Fruit fly (Drosophila melanogaster): ENCODE results near the gene Ilp2.

The Ilp2 gene

dm6 chr3L:9836524-9837047, 37.1 kb downstream of the Ilp2 start, which contains the start of gene I-2 (continued):
- TF ChIP-seq CG15696 (tag; optimal IDR thresholded peaks at IDR 0.05) (no peak), C15 (GFP tag; IDR thresholded peaks at IDR 0.05) (no peak), chm (GFP tag; IDR thresholded peaks at IDR 0.05) (0 out of 2 replicates have a peak, but pooled peaks have one; percentile 28), Oaz (GFP tag; IDR thresholded peaks at IDR 0.05) (no peak), CG34224 (GFP tag; IDR thresholded peaks at IDR 0.05; ENCODE audit: partially characterized antibody) (peak; percentile 82), CG4360 (GFP tag; IDR thresholded peaks at IDR 0.05) (no peak), Dek (tag; optimal IDR thresholded peaks at IDR 0.05) (peak; percentile 10), CG9932 (GFP tag; IDR thresholded peaks at IDR 0.05) (peak; percentile 70), so (GFP tag; IDR thresholded peaks at IDR 0.05) (no peak), hkb (optimal IDR thresholded peaks at IDR 0.05) (no peak), hkb (GFP tag; IDR thresholded peaks at IDR 0.05) (no peak), chinmo (GFP tag; IDR thresholded peaks at IDR 0.05; ENCODE audit: partially characterized antibody) (peak; percentile 61; the same call in 1 of the 4 replicates), gfzf (GFP tag; optimal IDR thresholded peaks at IDR 0.05) (peak; percentile 51), CG10959 (GFP tag; IDR thresholded peaks at IDR 0.05) (no peak), sd (tag; optimal IDR thresholded peaks at IDR 0.05) (peak; percentile 55), Scr (GFP tag; IDR thresholded peaks at IDR 0.05; ENCODE audit: partially characterized antibody) (peak; percentile 86), CG3995 (GFP tag; optimal IDR thresholded peaks at IDR 0.05) (peak; percentile 64), CG17829 (tag; optimal IDR thresholded peaks at IDR 0.05) (no peak), nom (GFP tag; optimal IDR thresholded peaks at IDR 0.05) (no peak), CG14860 (GFP tag; IDR thresholded peaks at IDR 0.05; ENCODE audit: partially characterized antibody) (peak; percentile 72), trem (tag; optimal IDR thresholded peaks at IDR 0.05) (peak; percentile 47), sens (GFP tag) (no peak), CG8089 (GFP tag; optimal IDR thresholded peaks at IDR 0.05) (no peak), hbn (GFP tag; IDR thresholded peaks at IDR 0.05; ENCODE audit: partially characterized antibody) (peak; percentile 70), bbx (GFP tag; IDR thresholded peaks at IDR 0.05; ENCODE audit: partially characterized antibody) (peak; percentile 86), Rfx (GFP tag; IDR thresholded peaks at IDR 0.05) (peak; percentile 32; the same call in 1 of the 2 replicates), fd102C (GFP tag; optimal IDR thresholded peaks at IDR 0.05) (no peak), al (GFP tag; IDR thresholded peaks at IDR 0.05) (no peak), Dll (GFP tag; IDR thresholded peaks at IDR 0.05; ENCODE audit: partially characterized antibody) (peak; percentile 87), Meics (GFP tag; optimal IDR thresholded peaks at IDR 0.05) (no peak), fu2 (GFP tag; optimal IDR thresholded peaks at IDR 0.05) (no peak), CG6654 (GFP tag; optimal IDR thresholded peaks at IDR 0.05) (no peak), YL-1 (GFP tag; optimal IDR thresholded peaks at IDR 0.05) (peak; percentile 19), mld (GFP tag; IDR thresholded peaks at IDR 0.05; ENCODE audit: partially characterized antibody) (0 out of 3 replicates have a peak, but pooled peaks have one; percentile 41), CG16779 (GFP tag; IDR thresholded peaks at IDR 0.05) (no peak), HLH4C (GFP tag; IDR thresholded peaks at IDR 0.05; ENCODE audit: partially characterized antibody) (peak; percentile 81), HmgD (GFP tag; optimal IDR thresholded peaks at IDR 0.05) (peak; percentile 45), zen2 (GFP tag; IDR thresholded peaks at IDR 0.05; ENCODE audit: partially characterized antibody) (peak; percentile 67; the same call in 1 of the 3 replicates), CG13287 (GFP tag; IDR thresholded peaks at IDR 0.05; ENCODE audit: partially characterized antibody) (peak; percentile 93), vnd (GFP tag; IDR thresholded peaks at IDR 0.05; ENCODE audit: partially characterized antibody) (peak; percentile 73), CG10462 (GFP tag; optimal IDR thresholded peaks at IDR 0.05) (no peak), CG8478 (optimal IDR thresholded peaks at IDR 0.05) (no peak), unc-4 (GFP tag; IDR thresholded peaks at IDR 0.05; ENCODE audit: partially characterized antibody) (peak; percentile 89), grn (GFP tag; optimal IDR thresholded peaks at IDR 0.05) (no peak), crol (GFP tag; IDR thresholded peaks at IDR 0.05) (no peak), gcm2 (GFP tag; optimal IDR thresholded peaks at IDR 0.05) (no peak), CG15601 (tag; optimal IDR thresholded peaks at IDR 0.05) (peak; percentile 44), Doc3 (GFP tag; IDR thresholded peaks at IDR 0.05; ENCODE audit: partially characterized antibody) (peak; percentile 80), E2f2 (GFP tag; IDR thresholded peaks at IDR 0.05) (peak; percentile 45; the same call in 1 of the 2 replicates), sug (tag; optimal IDR thresholded peaks at IDR 0.05) (peak; percentile 39)
